Fruit fly (Drosophila melanogaster): ENCODE measurements around the gene Zif.

Zif gene

DNA sequence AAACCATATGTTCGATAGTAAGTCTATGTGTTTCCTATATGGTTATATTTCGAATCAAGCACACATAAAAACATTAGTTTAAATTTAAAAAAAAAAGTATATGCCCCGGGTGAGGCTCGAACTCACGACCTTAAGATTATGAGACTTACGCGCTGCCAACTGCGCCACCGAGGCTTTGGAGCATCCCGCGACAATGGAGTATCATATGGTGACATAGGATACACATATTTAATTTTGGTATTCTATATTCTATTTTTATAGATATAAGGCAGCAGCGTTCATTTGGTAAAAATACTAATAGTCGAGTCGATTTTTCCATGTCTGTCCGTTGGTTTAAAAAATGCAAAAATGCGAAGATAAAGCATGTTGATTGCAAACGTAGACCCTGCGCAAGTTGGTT, 39.0 kb downstream of the Zif start:
- TF ChIP-seq CG9948 (tag; optimal IDR thresholded peaks at IDR 0.05) (no peak), CG10348 (GFP tag; IDR thresholded peaks at IDR 0.05) (no peak), CG8301 (tag; optimal IDR thresholded peaks at IDR 0.05) (no peak), Pif1A (GFP tag; optimal IDR thresholded peaks at IDR 0.05) (no peak), fd96Ca (GFP tag; IDR thresholded peaks at IDR 0.05) (no peak), CG12605 (GFP tag; IDR thresholded peaks at IDR 0.05) (no peak), CG34367 (tag; optimal IDR thresholded peaks at IDR 0.05) (no peak), Ets98B (GFP tag; IDR thresholded peaks at IDR 0.05) (no peak), CG14655 (GFP tag; optimal IDR thresholded peaks at IDR 0.05) (no peak), D1 (tag; optimal IDR thresholded peaks at IDR 0.05) (no peak), CG13204 (GFP tag; optimal IDR thresholded peaks at IDR 0.05) (no peak), CG32121 (GFP tag; IDR thresholded peaks at IDR 0.05) (no peak), CG17806 (tag; optimal IDR thresholded peaks at IDR 0.05) (no peak), rn (GFP tag; IDR thresholded peaks at IDR 0.05) (no peak), gl (tag; optimal IDR thresholded peaks at IDR 0.05) (no peak), Snoo (tag; optimal IDR thresholded peaks at IDR 0.05) (no peak), CG8159 (tag; optimal IDR thresholded peaks at IDR 0.05) (no peak), CG4496 (GFP tag; IDR thresholded peaks at IDR 0.05) (no peak), EcR (GFP tag; optimal IDR thresholded peaks at IDR 0.05) (no peak)

dm6 chr3R:6504408-6504807, 47.5 kb downstream of the Zif start:
- TF ChIP-seq fd96Ca (GFP tag; IDR thresholded peaks at IDR 0.05): no peak
- TF ChIP-seq CG12605 (GFP tag; IDR thresholded peaks at IDR 0.05): no peak
- TF ChIP-seq D1 (tag; optimal IDR thresholded peaks at IDR 0.05): no peak
- no peak for TF ChIP-seq EcR (GFP tag; optimal IDR thresholded peaks at IDR 0.05)
- no peak for TF ChIP-seq CG10348 (GFP tag; IDR thresholded peaks at IDR 0.05)
- TF ChIP-seq gl (tag; optimal IDR thresholded peaks at IDR 0.05): no peak
- TF ChIP-seq CG17806 (tag; optimal IDR thresholded peaks at IDR 0.05): no peak
- TF ChIP-seq Ets98B (GFP tag; IDR thresholded peaks at IDR 0.05): no peak
- TF ChIP-seq CG4496 (GFP tag; IDR thresholded peaks at IDR 0.05): no peak
- TF ChIP-seq CG15710 (tag; optimal IDR thresholded peaks at IDR 0.05): no peak
- no peak for TF ChIP-seq rn (GFP tag; IDR thresholded peaks at IDR 0.05)
- TF ChIP-seq Snoo (tag; optimal IDR thresholded peaks at IDR 0.05): no peak
- no peak for TF ChIP-seq CG8301 (tag; optimal IDR thresholded peaks at IDR 0.05)
- no peak for TF ChIP-seq CG8159 (tag; optimal IDR thresholded peaks at IDR 0.05)
- no peak for TF ChIP-seq CG14655 (GFP tag; optimal IDR thresholded peaks at IDR 0.05)
- no peak for TF ChIP-seq Pif1B (GFP tag; optimal IDR thresholded peaks at IDR 0.05)
- TF ChIP-seq Pif1A (GFP tag; optimal IDR thresholded peaks at IDR 0.05): no peak
- TF ChIP-seq CG13204 (GFP tag; optimal IDR thresholded peaks at IDR 0.05): no peak
